Fruit fly (Drosophila melanogaster): ENCODE measurements around the gene sc.

- TF ChIP-seq fd59A (GFP tag; optimal IDR thresholded peaks at IDR 0.05) (no peak), salr (GFP tag; optimal IDR thresholded peaks at IDR 0.05) (no peak), pdm3 (GFP tag; optimal IDR thresholded peaks at IDR 0.05) (no peak), Gug (GFP tag; IDR thresholded peaks at IDR 0.05) (no peak), CG8632 (GFP tag; optimal IDR thresholded peaks at IDR 0.05) (no peak), Eip75B (GFP tag; optimal IDR thresholded peaks at IDR 0.05) (no peak), CG10631 (GFP tag; optimal IDR thresholded peaks at IDR 0.05) (no peak), CG8319 (GFP tag; optimal IDR thresholded peaks at IDR 0.05) (no peak), CG16779 (tag; optimal IDR thresholded peaks at IDR 0.05) (no peak), Lpt (GFP tag; optimal IDR thresholded peaks at IDR 0.05) (no peak), Sox14 (GFP tag; optimal IDR thresholded peaks at IDR 0.05) (no peak), CG6276 (GFP tag; optimal IDR thresholded peaks at IDR 0.05) (no peak), Hr4 (GFP tag; optimal IDR thresholded peaks at IDR 0.05) (no peak)
Measured at dm6 chrX:409370-409769, 13.5 kb downstream of the sc start.
